Fruit fly (Drosophila melanogaster) whole organism, embryonic: ENCODE data around the gene Chchd3.

Source experiments
- BEAF-32 ChIP-seq: fragments of 200-800 bp; sonication (Bioruptor generic); optimal IDR thresholded peaks from 3 replicates; lab custom pipeline; 2017; ENCODE audit warnings: missing biosample characterization, missing genetic modification characterization, mild to moderate bottlenecking, moderate library complexity, missing genetic modification reagents
- CG11093 ChIP-seq: fragments of 200-800 bp; sonication (Bioruptor generic); IDR thresholded peaks from 3 replicates; pipeline ENCODE4 v1.3.6; 2022; ENCODE audit warnings: missing biosample characterization, missing genetic modification characterization
- CG11723 ChIP-seq: fragments of 200-800 bp; sonication (Bioruptor generic); optimal IDR thresholded peaks from 2 replicates; lab custom pipeline; 2017; ENCODE audit warnings: missing biosample characterization, mild to moderate bottlenecking, missing genetic modification characterization
- CG12071 ChIP-seq: fragments of 200-800 bp; sonication (Bioruptor generic); optimal IDR thresholded peaks from 3 replicates; lab custom pipeline; 2018; ENCODE audit warnings: missing biosample characterization, mild to moderate bottlenecking, missing genetic modification characterization
- CG12219 ChIP-seq: fragments of 200-800 bp; sonication (Bioruptor generic); optimal IDR thresholded peaks from 3 replicates; lab custom pipeline; 2018; ENCODE audit warnings: missing biosample characterization, mild to moderate bottlenecking, missing genetic modification characterization
- CG12236 ChIP-seq: fragments of 200-800 bp; sonication (Bioruptor generic); optimal IDR thresholded peaks from 2 replicates; lab custom pipeline; 2016; ENCODE audit warnings: missing biosample characterization, missing genetic modification characterization
- CG14050 ChIP-seq: fragments of 200-800 bp; sonication (Bioruptor generic); IDR thresholded peaks from 3 replicates; pipeline ENCODE4 v1.3.6; 2022; ENCODE audit warnings: missing biosample characterization, missing genetic modification characterization
- CG14667 ChIP-seq: fragments of 200-800 bp; sonication (Bioruptor generic); IDR thresholded peaks from 2 replicates; pipeline ENCODE4 v1.3.6; 2022; ENCODE audit warnings: missing biosample characterization, missing genetic modification characterization
- CG16863 ChIP-seq: fragments of 200-800 bp; sonication (Bioruptor generic); optimal IDR thresholded peaks from 3 replicates; lab custom pipeline; 2016; ENCODE audit warnings: missing biosample characterization, missing genetic modification characterization
- CG17568 ChIP-seq: fragments of 200-800 bp; sonication (Bioruptor generic); optimal IDR thresholded peaks from 2 replicates; lab custom pipeline; 2018; ENCODE audit warnings: missing biosample characterization, mild to moderate bottlenecking, missing genetic modification characterization, moderate library complexity
- CG18476 ChIP-seq: fragments of 200-800 bp; sonication (Bioruptor generic); optimal IDR thresholded peaks from 2 replicates; lab custom pipeline; 2016; ENCODE audit warnings: missing biosample characterization, mild to moderate bottlenecking, missing genetic modification characterization
- CG18619 ChIP-seq: fragments of 200-800 bp; sonication (Bioruptor generic); optimal IDR thresholded peaks from 3 replicates; lab custom pipeline; 2017; ENCODE audit warnings: missing biosample characterization, mild to moderate bottlenecking, missing genetic modification characterization
- CG2889 ChIP-seq: fragments of 200-800 bp; sonication (Bioruptor generic); IDR thresholded peaks from 3 replicates; pipeline ENCODE4 v1.3.6; 2022; ENCODE audit warnings: missing biosample characterization, missing genetic modification characterization
- CG3065 ChIP-seq: fragments of 200-800 bp; sonication (Bioruptor generic); optimal IDR thresholded peaks from 2 replicates; lab custom pipeline; 2016; ENCODE audit warnings: missing biosample characterization, missing genetic modification characterization
- CG34224 ChIP-seq: fragments of 200-800 bp; sonication (Bioruptor generic); IDR thresholded peaks from 3 replicates; pipeline ENCODE4 v1.3.6; 2022; ENCODE audit warnings: missing biosample characterization, missing genetic modification characterization; ENCODE audit not compliant: partially characterized antibody
- CG4404 ChIP-seq: fragments of 200-800 bp; sonication (Bioruptor generic); IDR thresholded peaks from 2 replicates; pipeline ENCODE4 v1.3.6; 2022; ENCODE audit warnings: missing biosample characterization, missing genetic modification characterization
- CG8944 ChIP-seq: fragments of 200-800 bp; sonication (Bioruptor generic); optimal IDR thresholded peaks from 3 replicates; lab custom pipeline; 2016; ENCODE audit warnings: missing biosample characterization, missing genetic modification characterization
- CG9797 ChIP-seq: fragments of 200-800 bp; sonication (Bioruptor generic); optimal IDR thresholded peaks from 3 replicates; lab custom pipeline; 2018; ENCODE audit warnings: missing biosample characterization, mild to moderate bottlenecking, missing genetic modification characterization
- CG9817 ChIP-seq: fragments of 200-800 bp; sonication (Bioruptor generic); optimal IDR thresholded peaks from 2 replicates; lab custom pipeline; 2018; ENCODE audit warnings: missing biosample characterization, mild to moderate bottlenecking, missing genetic modification characterization, moderate library complexity
- CG9932 ChIP-seq: fragments of 200-800 bp; sonication (Bioruptor generic); IDR thresholded peaks from 2 replicates; pipeline ENCODE4 v1.3.6; 2022; ENCODE audit warnings: missing biosample characterization, missing genetic modification characterization
- CTCF ChIP-seq: fragments of 200-800 bp; sonication (Bioruptor generic); optimal IDR thresholded peaks from 2 replicates; lab custom pipeline; 2017; ENCODE audit warnings: missing biosample characterization, mild to moderate bottlenecking, missing genetic modification characterization, moderate library complexity
- Doc2 ChIP-seq: fragments of 200-800 bp; sonication (Bioruptor generic); IDR thresholded peaks from 2 replicates; pipeline ENCODE4 v1.3.6; 2022; ENCODE audit warnings: missing biosample characterization, missing genetic modification characterization
- Eip74EF ChIP-seq, 2 experiments: fragments of 200-800 bp in 1 of 2; fragments of >200 bp in 1 of 2; sonication (Bioruptor generic) in 1 of 2; optimal IDR thresholded peaks; 2 replicates each; lab custom pipeline; 2017 to 2019; ENCODE audit warnings: missing biosample characterization in 2 of 2, missing genetic modification characterization in 2 of 2, mild to moderate bottlenecking in 1 of 2, moderate library complexity in 1 of 2
- Hsf ChIP-seq: fragments of 200-800 bp; sonication (Bioruptor generic); optimal IDR thresholded peaks from 3 replicates; lab custom pipeline; 2016; ENCODE audit warnings: missing biosample characterization, missing genetic modification characterization
- Lhr ChIP-seq: fragments of 200-800 bp; sonication (Bioruptor generic); optimal IDR thresholded peaks from 3 replicates; lab custom pipeline; 2017; ENCODE audit warnings: mild to moderate bottlenecking, missing biosample characterization, missing genetic modification reagents, missing genetic modification characterization
- MBD-R2 ChIP-seq: fragments of 200-800 bp; sonication (Bioruptor generic); IDR thresholded peaks from 2 replicates; pipeline ENCODE4 v1.3.6; 2022; ENCODE audit warnings: missing biosample characterization, missing genetic modification characterization
- NC2β ChIP-seq: fragments of 200-800 bp; sonication (Bioruptor generic); optimal IDR thresholded peaks from 2 replicates; lab custom pipeline; 2016; ENCODE audit warnings: missing biosample characterization, missing genetic modification characterization
- Nf-YB ChIP-seq: fragments of 200-800 bp; sonication (Bioruptor generic); optimal IDR thresholded peaks from 3 replicates; lab custom pipeline; 2019; ENCODE audit warnings: missing biosample characterization, mild to moderate bottlenecking, missing genetic modification characterization, moderate library complexity
- Opbp ChIP-seq: fragments of 200-800 bp; sonication (Bioruptor generic); IDR thresholded peaks from 3 replicates; pipeline ENCODE4 v1.3.6; 2022; ENCODE audit warnings: missing biosample characterization, missing genetic modification characterization; ENCODE audit not compliant: partially characterized antibody
- Trl ChIP-seq, 3 experiments: fragments of >200 bp in 2 of 3; fragments of 200-800 bp in 1 of 3; sonication (Bioruptor generic) in 1 of 3; optimal IDR thresholded peaks; 2 replicates in 1 of 3; 3 replicates in 2 of 3; lab custom pipeline; 2016 to 2017; ENCODE audit warnings: missing biosample characterization in 1 of 3, missing genetic modification characterization in 1 of 3
- Xbp1 ChIP-seq: fragments of 200-800 bp; sonication (Bioruptor generic); optimal IDR thresholded peaks from 3 replicates; lab custom pipeline; 2016; ENCODE audit warnings: missing biosample characterization, mild to moderate bottlenecking, missing genetic modification characterization
- ase ChIP-seq: fragments of 200-800 bp; sonication (Bioruptor generic); IDR thresholded peaks from 3 replicates; pipeline ENCODE4 v1.3.6; 2022; ENCODE audit warnings: missing biosample characterization, missing genetic modification characterization
- az2 ChIP-seq: fragments of 200-800 bp; sonication (Bioruptor generic); optimal IDR thresholded peaks from 3 replicates; lab custom pipeline; 2016; ENCODE audit warnings: missing biosample characterization, missing genetic modification characterization
- bab2 ChIP-seq: fragments of 200-800 bp; sonication (Bioruptor generic); optimal IDR thresholded peaks from 2 replicates; lab custom pipeline; 2016; ENCODE audit warnings: missing biosample characterization, missing genetic modification characterization
- bowl ChIP-seq: fragments of 200-800 bp; sonication (Bioruptor generic); IDR thresholded peaks from 2 replicates; pipeline ENCODE4 v1.3.6; 2022; ENCODE audit warnings: missing biosample characterization, missing genetic modification characterization
- crol ChIP-seq: fragments of 200-800 bp; sonication (Bioruptor generic); IDR thresholded peaks from 2 replicates; pipeline ENCODE4 v1.3.6; 2022; ENCODE audit warnings: missing biosample characterization, missing genetic modification characterization
- dati ChIP-seq: fragments of 200-800 bp; sonication (Bioruptor generic); IDR thresholded peaks from 2 replicates; pipeline ENCODE4 v1.3.6; 2022; ENCODE audit warnings: missing biosample characterization, missing genetic modification characterization
- fd3F ChIP-seq: fragments of 200-800 bp; sonication (Bioruptor generic); optimal IDR thresholded peaks from 2 replicates; lab custom pipeline; 2018; ENCODE audit warnings: missing biosample characterization, mild to moderate bottlenecking, missing genetic modification characterization, moderate library complexity
- fd96Cb ChIP-seq: fragments of 200-800 bp; sonication (Bioruptor generic); optimal IDR thresholded peaks from 2 replicates; lab custom pipeline; 2018; ENCODE audit warnings: missing biosample characterization, mild to moderate bottlenecking, missing genetic modification characterization, moderate library complexity
- gsb ChIP-seq: fragments of 200-800 bp; sonication (Bioruptor generic); IDR thresholded peaks from 2 replicates; pipeline ENCODE4 v1.3.6; 2022; ENCODE audit warnings: missing biosample characterization, missing genetic modification characterization
- gsb-n ChIP-seq: fragments of 200-800 bp; sonication (Bioruptor generic); optimal IDR thresholded peaks from 3 replicates; lab custom pipeline; 2018; ENCODE audit warnings: missing biosample characterization, mild to moderate bottlenecking, missing genetic modification characterization
- jing ChIP-seq: fragments of 200-800 bp; sonication (Bioruptor generic); optimal IDR thresholded peaks from 2 replicates; lab custom pipeline; 2018; ENCODE audit warnings: missing biosample characterization, mild to moderate bottlenecking, missing genetic modification characterization
- kah ChIP-seq: fragments of 200-800 bp; sonication (Bioruptor generic); optimal IDR thresholded peaks from 2 replicates; lab custom pipeline; 2018; ENCODE audit warnings: missing biosample characterization, mild to moderate bottlenecking, missing genetic modification characterization
- lab ChIP-seq: fragments of 200-800 bp; sonication (Bioruptor generic); optimal IDR thresholded peaks from 3 replicates; lab custom pipeline; 2017; ENCODE audit warnings: missing biosample characterization, missing genetic modification characterization, mild to moderate bottlenecking, moderate library complexity, missing genetic modification reagents
- lbe ChIP-seq: fragments of 200-800 bp; sonication (Bioruptor generic); optimal IDR thresholded peaks from 2 replicates; lab custom pipeline; 2016; ENCODE audit warnings: missing biosample characterization, mild to moderate bottlenecking, missing genetic modification characterization
- nerfin-2 ChIP-seq: fragments of 200-800 bp; sonication (Bioruptor generic); IDR thresholded peaks from 2 replicates; pipeline ENCODE4 v1.3.6; 2022; ENCODE audit warnings: missing biosample characterization, missing genetic modification characterization; ENCODE audit not compliant: partially characterized antibody
- prd ChIP-seq, 3 experiments: fragments of >200 bp in 2 of 3; fragments of 200-800 bp in 1 of 3; sonication (Bioruptor generic) in 1 of 3; optimal IDR thresholded peaks in 2 of 3; IDR thresholded peaks in 1 of 3; 2 replicates in 2 of 3; 3 replicates in 1 of 3; pipeline versions ENCODE4 v1.3.6 to Lab custom; 2017 to 2022; ENCODE audit warnings: missing biosample characterization in 1 of 3, missing genetic modification characterization in 1 of 3
- pzg ChIP-seq: fragments of 200-800 bp; sonication (Bioruptor generic); optimal IDR thresholded peaks from 3 replicates; lab custom pipeline; 2018; ENCODE audit warnings: missing biosample characterization, mild to moderate bottlenecking, missing genetic modification characterization, moderate library complexity
- so ChIP-seq: fragments of 200-800 bp; sonication (Bioruptor generic); IDR thresholded peaks from 3 replicates; pipeline ENCODE4 v1.3.6; 2022; ENCODE audit warnings: missing biosample characterization, missing genetic modification characterization
- usp ChIP-seq: fragments of >200 bp; optimal IDR thresholded peaks from 2 replicates; lab custom pipeline; 2017; ENCODE audit warnings: missing biosample characterization, missing genetic modification characterization
- zfh1 ChIP-seq: fragments of 200-800 bp; sonication (Bioruptor generic); IDR thresholded peaks from 3 replicates; pipeline ENCODE4 v1.3.6; 2022; ENCODE audit warnings: missing biosample characterization, missing genetic modification characterization

Chchd3 gene

dm6 chr3R:31053784-31054221 lies at the start of gene Chchd3 (continued):
- TF ChIP-seq Trl (optimal IDR thresholded peaks at IDR 0.05; lab: Kevin White, UChicago), result peak in 1 of 2 experiments; percentile 18
- TF ChIP-seq Trl (GFP tag; optimal IDR thresholded peaks at IDR 0.05; lab: Kevin White, UChicago), result peak; percentile 2
- no peak for TF ChIP-seq prd (optimal IDR thresholded peaks at IDR 0.05; lab: Kevin White, UChicago)
- no peak for TF ChIP-seq prd (GFP tag; IDR thresholded peaks at IDR 0.05; lab: Robert Waterston, UW)
- TF ChIP-seq fd96Cb (tag; lab: Kevin White, UChicago), result no peak
- no peak for TF ChIP-seq jing (GFP tag; lab: Kevin White, UChicago)
- TF ChIP-seq Hsf, result no peak
- TF ChIP-seq CG4404 (GFP tag; lab: Robert Waterston, UW), result no peak
- peak; percentile 43; the same call in 2 of the 3 replicates for TF ChIP-seq Opbp (GFP tag; lab: Robert Waterston, UW)
- no peak for TF ChIP-seq CG11723 (GFP tag; lab: Kevin White, UChicago)
- no peak for TF ChIP-seq ase (GFP tag; lab: Robert Waterston, UW)
- TF ChIP-seq MBD-R2 (GFP tag; lab: Robert Waterston, UW), result peak; percentile 92
- TF ChIP-seq CG2889 (GFP tag; lab: Robert Waterston, UW), result no peak
- TF ChIP-seq CTCF (GFP tag; lab: Kevin White, UChicago), result peak; percentile 33
- no peak for TF ChIP-seq CG14050 (GFP tag; lab: Robert Waterston, UW)
- TF ChIP-seq gsb-n, result no peak
- TF ChIP-seq CG34224 (GFP tag; lab: Robert Waterston, UW), result peak; percentile 31; the same call in 2 of the 3 replicates
- peak; percentile 53 for TF ChIP-seq BEAF-32 (GFP tag; lab: Kevin White, UChicago)
- no peak for TF ChIP-seq CG12071 (GFP tag; lab: Kevin White, UChicago)
- TF ChIP-seq gsb (GFP tag; lab: Robert Waterston, UW), result no peak
- no peak for TF ChIP-seq kah (GFP tag; lab: Kevin White, UChicago)
- TF ChIP-seq so (GFP tag; lab: Robert Waterston, UW), result no peak
- no peak for TF ChIP-seq fd3F (GFP tag; lab: Kevin White, UChicago)
- no peak for TF ChIP-seq CG12219 (GFP tag; lab: Kevin White, UChicago)
- TF ChIP-seq bowl (GFP tag; lab: Robert Waterston, UW), result no peak
- TF ChIP-seq Lhr (GFP tag; lab: Kevin White, UChicago), result peak; percentile 74
- no peak for TF ChIP-seq CG16863
- TF ChIP-seq dati (GFP tag; lab: Robert Waterston, UW), result no peak
- TF ChIP-seq Doc2 (GFP tag; lab: Robert Waterston, UW), result no peak
- peak; percentile 15 for TF ChIP-seq lab
- TF ChIP-seq CG17568 (GFP tag; lab: Kevin White, UChicago), result no peak
- no peak for TF ChIP-seq az2 (GFP tag; lab: Kevin White, UChicago)
- peak; percentile 48 for TF ChIP-seq CG9932
- TF ChIP-seq usp (GFP tag; lab: Kevin White, UChicago), result no peak
- TF ChIP-seq CG14667 (GFP tag; lab: Robert Waterston, UW), result no peak
- no peak for TF ChIP-seq Nf-YB (GFP tag; lab: Kevin White, UChicago)
- TF ChIP-seq nerfin-2 (GFP tag; lab: Robert Waterston, UW), result no peak
- no peak for TF ChIP-seq bab2 (GFP tag; lab: Kevin White, UChicago)
- TF ChIP-seq zfh1 (GFP tag; lab: Robert Waterston, UW), result 0 out of 3 replicates have a peak, but pooled peaks have one; percentile 21
- TF ChIP-seq CG11093, result no peak
- no peak for TF ChIP-seq NC2β
- peak; percentile 94 for TF ChIP-seq pzg
- peak; percentile 7 for TF ChIP-seq CG12236 (GFP tag; lab: Kevin White, UChicago)
- TF ChIP-seq CG3065 (GFP tag; lab: Kevin White, UChicago), result no peak
- TF ChIP-seq crol (GFP tag; lab: Robert Waterston, UW), result no peak
- TF ChIP-seq CG18476, result no peak
- TF ChIP-seq CG9797 (GFP tag; lab: Kevin White, UChicago), result peak; percentile 89
- TF ChIP-seq CG18619 (GFP tag; lab: Kevin White, UChicago), result no peak
- no peak for TF ChIP-seq CG9817 (tag; lab: Kevin White, UChicago)
- TF ChIP-seq Eip74EF (GFP tag; optimal IDR thresholded peaks at IDR 0.05; lab: Kevin White, UChicago), result no peak
- peak; percentile 16 for TF ChIP-seq Xbp1 (GFP tag; lab: Kevin White, UChicago)
- no peak for TF ChIP-seq lbe
- TF ChIP-seq CG8944 (GFP tag; lab: Kevin White, UChicago), result peak; percentile 37
